Fruit fly (Drosophila melanogaster) whole organism, prepupa: ENCODE results near the gene kri.

Source experiments
- CG11762 ChIP-seq: fragments of 200-800 bp; sonication (Bioruptor generic); optimal IDR thresholded peaks from 3 replicates; lab custom pipeline; 2016; ENCODE audit warnings: missing biosample characterization, missing genetic modification characterization; ENCODE audit not compliant: insufficient read depth
- CG6163 ChIP-seq: fragments of 200-800 bp; sonication (Bioruptor generic); IDR thresholded peaks from 3 replicates; pipeline ENCODE4 v1.3.6; 2022; ENCODE audit warnings: missing biosample characterization, missing genetic modification characterization
- CG6276 ChIP-seq: fragments of 200-800 bp; sonication (Bioruptor generic); optimal IDR thresholded peaks from 2 replicates; lab custom pipeline; 2017; ENCODE audit warnings: missing biosample characterization, mild to moderate bottlenecking, missing genetic modification characterization
- CG8319 ChIP-seq: fragments of 200-800 bp; sonication (Bioruptor generic); optimal IDR thresholded peaks from 3 replicates; lab custom pipeline; 2016; ENCODE audit warnings: missing biosample characterization, missing genetic modification characterization
- Gug ChIP-seq: fragments of 200-800 bp; sonication (Bioruptor generic); IDR thresholded peaks from 2 replicates; pipeline ENCODE4 v1.3.6; 2022; ENCODE audit warnings: missing biosample characterization, missing genetic modification characterization

- TF ChIP-seq CG6276 (GFP tag; lab: Kevin White, UChicago) (no peak), CG6163 (GFP tag; lab: Robert Waterston, UW) (no peak), CG11762 (GFP tag; lab: Kevin White, UChicago) (no peak), CG8319 (GFP tag; lab: Kevin White, UChicago) (no peak), Gug (GFP tag; lab: Robert Waterston, UW) (no peak)
Measured at dm6 chr3L:5802733-5803132, 8.0 kb upstream of the kri start, which contains the start of gene CG42272.
